Worm (Caenorhabditis elegans) whole organism, L1 larva: Measurements from ENCODE around the gene srw-44.

Experiments used
- efl-1 ChIP-seq, 4 experiments: fragments of 150-350 bp; optimal IDR thresholded peaks in 3 of 4; peaks in 1 of 4; 1 replicate in 1 of 4; 2 replicates in 3 of 4; lab custom pipeline; 2014; ENCODE audit warnings: missing biosample characterization in 2 of 4, missing genetic modification characterization in 2 of 4, missing genetic modification reagents in 2 of 4
- snpc-4 ChIP-seq: fragments of 150-350 bp; optimal IDR thresholded peaks from 2 replicates; lab custom pipeline; 2014; ENCODE audit warnings: missing biosample characterization, missing genetic modification characterization

srw-44 gene

DNA sequence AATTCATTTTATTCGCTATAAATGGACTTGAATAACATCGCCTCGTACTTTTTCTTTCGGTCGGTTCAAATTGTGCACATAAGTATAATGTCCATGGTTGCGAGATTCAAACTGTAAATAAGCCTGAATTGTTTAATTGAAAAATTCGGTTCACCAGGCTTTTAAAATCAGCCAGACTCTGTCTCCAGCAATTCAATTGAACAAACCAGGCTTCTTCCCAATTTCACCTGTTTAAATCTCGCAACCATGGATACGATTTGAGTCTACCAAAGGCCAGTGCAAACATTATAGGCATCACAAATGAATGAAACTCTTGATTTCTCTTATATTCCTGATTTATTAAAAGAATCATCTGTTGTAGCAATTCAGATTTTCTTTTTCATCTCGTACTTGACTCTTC, 51.5 kb downstream of the srw-44 start, which contains the start of gene srz-100:
Gene srz-100 (plus strand): TSS at position 301 of the 400 bp plus-strand sequence.
- no peak for TF ChIP-seq snpc-4
- no peak for TF ChIP-seq efl-1 (optimal IDR thresholded peaks at IDR 0.05; lab: Kevin White, UChicago)
- peak in 1 of 2 experiments; percentile 39 for TF ChIP-seq efl-1 (GFP tag; optimal IDR thresholded peaks at IDR 0.05 in 1 of 2; lab: Kevin White, UChicago)
